Worm (Caenorhabditis elegans) whole organism, L1 larva: Measurements from ENCODE around the gene sto-6.

Experiments used
- C04F5.9 ChIP-seq: sonication (generic microtip); optimal IDR thresholded peaks from 2 replicates; lab custom pipeline; 2016; ENCODE audit warnings: missing genetic modification characterization, missing compliant biosample characterization
- C34B4.2 ChIP-seq: sonication (generic microtip); optimal IDR thresholded peaks from 2 replicates; lab custom pipeline; 2017; ENCODE audit warnings: mild to moderate bottlenecking, missing genetic modification characterization, missing compliant biosample characterization
- F16B12.6 ChIP-seq: fragments of 150-350 bp; optimal IDR thresholded peaks from 2 replicates; lab custom pipeline; 2014; ENCODE audit warnings: missing biosample characterization, missing genetic modification characterization
- Y116A8C.19 ChIP-seq: sonication (generic microtip); optimal IDR thresholded peaks from 2 replicates; lab custom pipeline; 2016; ENCODE audit warnings: missing compliant biosample characterization, missing genetic modification characterization, borderline replicate concordance
- aha-1 ChIP-seq: fragments of 150-350 bp; optimal IDR thresholded peaks from 2 replicates; lab custom pipeline; 2014; ENCODE audit warnings: missing biosample characterization, missing genetic modification characterization
- alr-1 ChIP-seq: fragments of 200-800 bp; sonication (Bioruptor generic); optimal IDR thresholded peaks from 2 replicates; lab custom pipeline; 2018; ENCODE audit warnings: borderline replicate concordance, mild to moderate bottlenecking, missing genetic modification characterization, missing compliant biosample characterization
- aly-2 ChIP-seq: fragments of 150-350 bp; optimal IDR thresholded peaks from 2 replicates; lab custom pipeline; 2014; ENCODE audit warnings: missing biosample characterization, missing genetic modification characterization
- ama-1 ChIP-seq: fragments of 150-350 bp; optimal IDR thresholded peaks from 2 replicates; lab custom pipeline; 2014
- blmp-1 ChIP-seq: fragments of 150-350 bp; optimal IDR thresholded peaks from 2 replicates; lab custom pipeline; 2014; ENCODE audit warnings: missing biosample characterization, missing genetic modification characterization
- ceh-63 ChIP-seq: fragments of 200-800 bp; sonication (Bioruptor generic); optimal IDR thresholded peaks from 2 replicates; lab custom pipeline; 2018; ENCODE audit warnings: mild to moderate bottlenecking, missing genetic modification characterization, missing compliant biosample characterization
- ceh-88 ChIP-seq: fragments of 200-800 bp; sonication (Bioruptor generic); IDR thresholded peaks from 2 replicates; pipeline ENCODE4 v1.3.6; 2022; ENCODE audit warnings: missing genetic modification characterization, missing compliant biosample characterization
- ces-1 ChIP-seq: fragments of 150-350 bp; optimal IDR thresholded peaks from 2 replicates; lab custom pipeline; 2014; ENCODE audit warnings: missing biosample characterization, missing genetic modification reagents, missing genetic modification characterization
- dpl-1 ChIP-seq, 3 experiments: fragments of 150-350 bp in 2 of 3; sonication (generic microtip) in 1 of 3; optimal IDR thresholded peaks; 2 replicates each; lab custom pipeline; 2014 to 2017; ENCODE audit warnings: missing biosample characterization in 3 of 3, missing genetic modification characterization in 3 of 3, missing genetic modification reagents in 3 of 3
- efl-1 ChIP-seq, 4 experiments: fragments of 150-350 bp; optimal IDR thresholded peaks in 3 of 4; peaks in 1 of 4; 1 replicate in 1 of 4; 2 replicates in 3 of 4; lab custom pipeline; 2014; ENCODE audit warnings: missing biosample characterization in 2 of 4, missing genetic modification characterization in 2 of 4, missing genetic modification reagents in 2 of 4
- efl-3 ChIP-seq: fragments of 200-800 bp; sonication (Bioruptor generic); optimal IDR thresholded peaks from 2 replicates; lab custom pipeline; 2018; ENCODE audit warnings: mild to moderate bottlenecking, missing genetic modification characterization, missing compliant biosample characterization
- egl-13 ChIP-seq: sonication (generic microtip); optimal IDR thresholded peaks from 2 replicates; lab custom pipeline; 2016; ENCODE audit warnings: missing genotype, missing genetic modification reagents, missing genetic modification characterization, missing compliant biosample characterization
- egl-27 ChIP-seq, 2 experiments: fragments of 150-350 bp in 1 of 2; sonication (generic microtip); optimal IDR thresholded peaks; 3 replicates each; lab custom pipeline; 2017 to 2018; ENCODE audit warnings: missing biosample characterization in 2 of 2, missing genetic modification characterization in 2 of 2, missing genetic modification reagents in 2 of 2
- elt-3 ChIP-seq, 6 experiments: fragments of 150-350 bp in 1 of 6; sonication (generic microtip); optimal IDR thresholded peaks; 2 replicates each; lab custom pipeline; 2017 to 2018; ENCODE audit warnings: missing biosample characterization in 6 of 6, missing genetic modification characterization in 6 of 6, inconsistent platforms in 1 of 6
- fkh-10 ChIP-seq: sonication (generic microtip); optimal IDR thresholded peaks from 2 replicates; lab custom pipeline; 2017; ENCODE audit warnings: missing biosample characterization, missing genetic modification reagents, missing genetic modification characterization
- fos-1 ChIP-seq: fragments of 150-350 bp; optimal IDR thresholded peaks from 2 replicates; lab custom pipeline; 2014; ENCODE audit warnings: missing biosample characterization, missing genetic modification characterization
- grh-1 ChIP-seq: fragments of 200-800 bp; sonication (Bioruptor generic); IDR thresholded peaks from 2 replicates; pipeline ENCODE4 v1.3.6; 2022; ENCODE audit warnings: missing genetic modification reagents, missing genetic modification characterization, missing compliant biosample characterization
- hlh-4 ChIP-seq: sonication (generic microtip); optimal IDR thresholded peaks from 2 replicates; lab custom pipeline; 2016; ENCODE audit warnings: mild to moderate bottlenecking, missing genetic modification characterization, missing compliant biosample characterization
- hpl-2 ChIP-seq: fragments of 150-350 bp; optimal IDR thresholded peaks from 2 replicates; lab custom pipeline; 2014; ENCODE audit warnings: missing biosample characterization, missing genetic modification reagents, missing genetic modification characterization
- isw-1 ChIP-seq: fragments of 200-800 bp; sonication (Bioruptor generic); IDR thresholded peaks from 2 replicates; pipeline ENCODE4 v1.3.6; 2022; ENCODE audit warnings: missing genetic modification characterization, missing compliant biosample characterization
- lin-13 ChIP-seq: fragments of 150-350 bp; optimal IDR thresholded peaks from 2 replicates; lab custom pipeline; 2014; ENCODE audit warnings: missing biosample characterization, missing genetic modification reagents, missing genetic modification characterization
- lin-14 ChIP-seq: fragments of 200-800 bp; sonication (Bioruptor generic); optimal IDR thresholded peaks from 2 replicates; lab custom pipeline; 2018; ENCODE audit warnings: mild to moderate bottlenecking, missing genetic modification characterization, moderate library complexity, missing compliant biosample characterization
- lin-15B ChIP-seq: fragments of 150-350 bp; sonication (generic microtip); optimal IDR thresholded peaks from 3 replicates; lab custom pipeline; 2014; ENCODE audit warnings: missing biosample characterization, missing genetic modification characterization
- lir-3 ChIP-seq: sonication (generic microtip); optimal IDR thresholded peaks from 2 replicates; lab custom pipeline; 2016; ENCODE audit warnings: mild to moderate bottlenecking, missing genetic modification characterization, moderate library complexity, missing compliant biosample characterization; ENCODE audit not compliant: poor library complexity
- mdl-1 ChIP-seq, 2 experiments: fragments of 150-350 bp; optimal IDR thresholded peaks; 2 replicates each; lab custom pipeline; 2014 to 2017; ENCODE audit warnings: missing biosample characterization in 2 of 2, missing genetic modification characterization in 2 of 2, inconsistent platforms in 1 of 2
- mep-1 ChIP-seq: fragments of 150-350 bp; optimal IDR thresholded peaks from 2 replicates; lab custom pipeline; 2014; ENCODE audit warnings: missing biosample characterization, missing genetic modification characterization
- nhr-12 ChIP-seq: sonication (generic microtip); optimal IDR thresholded peaks from 2 replicates; lab custom pipeline; 2017; ENCODE audit warnings: missing biosample characterization, missing genetic modification characterization
- nhr-20 ChIP-seq: sonication (generic microtip); optimal IDR thresholded peaks from 2 replicates; lab custom pipeline; 2016; ENCODE audit warnings: mild to moderate bottlenecking, missing genetic modification characterization, missing compliant biosample characterization
- nhr-237 ChIP-seq: fragments of 150-350 bp; optimal IDR thresholded peaks from 2 replicates; lab custom pipeline; 2014; ENCODE audit warnings: missing biosample characterization, missing genetic modification characterization
- nhr-28 ChIP-seq: fragments of 150-350 bp; optimal IDR thresholded peaks from 2 replicates; lab custom pipeline; 2014; ENCODE audit warnings: missing biosample characterization, missing genetic modification characterization
- nhr-71 ChIP-seq: sonication (generic microtip); optimal IDR thresholded peaks from 2 replicates; lab custom pipeline; 2016; ENCODE audit warnings: mild to moderate bottlenecking, missing genetic modification characterization, moderate library complexity, missing compliant biosample characterization
- nhr-76 ChIP-seq: sonication (generic microtip); optimal IDR thresholded peaks from 2 replicates; lab custom pipeline; 2017; ENCODE audit warnings: missing biosample characterization, missing genetic modification characterization
- nhr-77 ChIP-seq: fragments of 150-350 bp; optimal IDR thresholded peaks from 2 replicates; lab custom pipeline; 2014; ENCODE audit warnings: missing biosample characterization, missing genetic modification characterization
- nhr-84 ChIP-seq: sonication (generic microtip); optimal IDR thresholded peaks from 2 replicates; lab custom pipeline; 2017; ENCODE audit warnings: missing biosample characterization, missing genetic modification characterization
- pqm-1 ChIP-seq: sonication (generic microtip); optimal IDR thresholded peaks from 3 replicates; lab custom pipeline; 2017; ENCODE audit warnings: missing biosample characterization, missing genetic modification characterization
- snpc-4 ChIP-seq: fragments of 150-350 bp; optimal IDR thresholded peaks from 2 replicates; lab custom pipeline; 2014; ENCODE audit warnings: missing biosample characterization, missing genetic modification characterization
- snu-23 ChIP-seq: sonication (generic microtip); optimal IDR thresholded peaks from 2 replicates; lab custom pipeline; 2016; ENCODE audit warnings: missing genetic modification characterization, missing compliant biosample characterization
- sox-4 ChIP-seq: sonication (generic microtip); optimal IDR thresholded peaks from 2 replicates; lab custom pipeline; 2016; ENCODE audit warnings: missing genetic modification characterization, missing compliant biosample characterization
- sptf-1 ChIP-seq: fragments of 150-350 bp; optimal IDR thresholded peaks from 2 replicates; lab custom pipeline; 2014; ENCODE audit warnings: missing biosample characterization, missing genetic modification characterization
- tlp-1 ChIP-seq: fragments of 150-350 bp; optimal IDR thresholded peaks from 2 replicates; lab custom pipeline; 2014; ENCODE audit warnings: missing biosample characterization, missing genetic modification characterization
- unc-130 ChIP-seq: fragments of 150-350 bp; optimal IDR thresholded peaks from 2 replicates; lab custom pipeline; 2017; ENCODE audit warnings: missing biosample characterization, missing genetic modification characterization, inconsistent platforms
- unc-30 ChIP-seq: sonication (generic microtip); optimal IDR thresholded peaks from 2 replicates; lab custom pipeline; 2017; ENCODE audit warnings: missing biosample characterization, missing genetic modification characterization
- unc-62 ChIP-seq: fragments of 150-350 bp; optimal IDR thresholded peaks from 2 replicates; lab custom pipeline; 2014; ENCODE audit warnings: missing biosample characterization, missing genetic modification reagents, missing genetic modification characterization
- unc-86 ChIP-seq: sonication (generic microtip); optimal IDR thresholded peaks from 2 replicates; lab custom pipeline; 2016; ENCODE audit warnings: missing genetic modification characterization, missing compliant biosample characterization
- unc-98 ChIP-seq: fragments of 200-800 bp; sonication (Bioruptor generic); IDR thresholded peaks from 2 replicates; pipeline ENCODE4 v1.3.6; 2022; ENCODE audit warnings: missing genetic modification characterization, missing compliant biosample characterization
- vab-15 ChIP-seq: sonication (generic microtip); optimal IDR thresholded peaks from 2 replicates; lab custom pipeline; 2017; ENCODE audit warnings: missing genotype, mild to moderate bottlenecking, missing genetic modification characterization, missing compliant biosample characterization
- xbp-1 ChIP-seq: sonication (generic microtip); optimal IDR thresholded peaks from 2 replicates; lab custom pipeline; 2016; ENCODE audit warnings: missing genetic modification characterization, missing compliant biosample characterization
- zag-1 ChIP-seq: fragments of 150-350 bp; optimal IDR thresholded peaks from 2 replicates; lab custom pipeline; 2014; ENCODE audit warnings: missing biosample characterization, missing genetic modification characterization
- ztf-11 ChIP-seq, 2 experiments: sonication (generic microtip); optimal IDR thresholded peaks; 2 replicates each; lab custom pipeline; 2016 to 2017; ENCODE audit warnings: missing genetic modification characterization in 2 of 2, missing biosample characterization in 1 of 2, missing compliant biosample characterization in 1 of 2
- ztf-4 ChIP-seq: fragments of 150-350 bp; optimal IDR thresholded peaks from 2 replicates; lab custom pipeline; 2014; ENCODE audit warnings: missing biosample characterization, missing genetic modification characterization

The sto-6 gene

DNA sequence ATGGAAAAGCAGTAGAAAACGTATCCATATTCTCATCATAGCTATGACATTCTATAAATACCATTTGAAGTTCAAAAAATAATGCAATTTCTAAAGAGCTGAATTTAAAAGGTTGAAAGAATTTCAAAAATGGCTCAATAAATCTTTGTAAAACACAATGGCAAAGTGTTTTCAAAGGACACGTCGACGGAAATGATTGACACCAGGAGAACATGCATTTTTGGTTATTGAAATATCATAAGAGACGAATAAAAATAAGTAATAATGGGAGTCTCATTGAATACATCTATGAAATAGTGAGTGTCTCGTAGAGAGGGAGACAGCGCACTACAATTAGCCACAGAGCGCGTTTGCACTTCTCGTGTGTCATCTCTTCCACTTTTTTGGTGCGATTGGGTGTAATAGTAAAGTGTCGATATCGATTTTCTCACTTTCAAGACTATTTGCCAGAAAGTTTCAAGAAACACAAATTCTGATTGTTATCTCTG lies 24.4 kb downstream of the sto-6 start, which contains the start of gene T04F8.2 (continued):
- TF ChIP-seq blmp-1 (peak; percentile 64), aha-1 (tag; lab: Kevin White, UChicago) (no peak), unc-62 (no peak), fkh-10 (no peak), mdl-1 (tag; optimal IDR thresholded peaks at IDR 0.05; lab: Kevin White, UChicago) (peak in 1 of 2 experiments; percentile 58), aly-2 (tag; lab: Kevin White, UChicago) (no peak), grh-1 (GFP tag; lab: Robert Waterston, UW) (no peak), unc-130 (tag; lab: Kevin White, UChicago) (peak; percentile 62), ztf-4 (tag; lab: Kevin White, UChicago) (no peak), dpl-1 (GFP tag; optimal IDR thresholded peaks at IDR 0.05; lab: Kevin White, UChicago) (peak; percentile 6 to 40 (median 11)), efl-1 (optimal IDR thresholded peaks at IDR 0.05; lab: Kevin White, UChicago) (peak; percentile 43 to 49), efl-1 (GFP tag; optimal IDR thresholded peaks at IDR 0.05 in 1 of 2; lab: Kevin White, UChicago) (peak in 1 of 2 experiments; percentile 35), lin-14 (GFP tag; lab: Kevin White, UChicago) (peak; percentile 80), nhr-20 (peak; percentile 82), C04F5.9 (tag; lab: Kevin White, UChicago) (no peak), egl-13 (tag; lab: Kevin White, UChicago) (no peak), nhr-76 (tag; lab: Kevin White, UChicago) (no peak), unc-98 (no peak), zag-1 (no peak), lin-15B (peak; percentile 32), unc-30 (no peak), vab-15 (tag; lab: Kevin White, UChicago) (peak; percentile 94), hlh-4 (tag; lab: Kevin White, UChicago) (no peak), unc-86 (no peak), Y116A8C.19 (no peak), egl-27 (tag; optimal IDR thresholded peaks at IDR 0.05; lab: Kevin White, UChicago) (no peak), nhr-77 (tag; lab: Kevin White, UChicago) (peak; percentile 32), nhr-84 (no peak), sptf-1 (tag; lab: Kevin White, UChicago) (no peak), alr-1 (tag; lab: Kevin White, UChicago) (no peak), tlp-1 (tag; lab: Kevin White, UChicago) (no peak), ztf-11 (tag; optimal IDR thresholded peaks at IDR 0.05; lab: Kevin White, UChicago) (no peak), xbp-1 (tag; lab: Kevin White, UChicago) (peak; percentile 55), pqm-1 (tag; lab: Kevin White, UChicago) (no peak), snpc-4 (tag; lab: Kevin White, UChicago) (no peak), ceh-63 (GFP tag; lab: Kevin White, UChicago) (no peak), lir-3 (no peak), isw-1 (GFP tag; lab: Robert Waterston, UW) (peak; percentile 17; the same call in 1 of the 2 replicates), ces-1 (GFP tag; lab: Kevin White, UChicago) (no peak), nhr-71 (tag; lab: Kevin White, UChicago) (peak; percentile 72), elt-3 (tag; optimal IDR thresholded peaks at IDR 0.05; lab: Kevin White, UChicago) (peak in 1 of 6 experiments; percentile 8), sox-4 (no peak), nhr-12 (tag; lab: Kevin White, UChicago) (no peak), fos-1 (peak; percentile 30), lin-13 (no peak), F16B12.6 (tag; lab: Kevin White, UChicago) (peak; percentile 26), snu-23 (peak; percentile 76), mep-1 (tag; lab: Kevin White, UChicago) (peak; percentile 85), C34B4.2 (no peak), ceh-88 (GFP tag; lab: Robert Waterston, UW) (no peak), nhr-28 (no peak), efl-3 (GFP tag; lab: Kevin White, UChicago) (no peak), ama-1 (lab: Kevin White, UChicago) (no peak), nhr-237 (tag; lab: Kevin White, UChicago) (no peak), hpl-2 (GFP tag; lab: Kevin White, UChicago) (no peak)
